Fruit fly (Drosophila melanogaster): ENCODE measurements around the gene Rac1.
A peak's percentile ranks its signal among the peaks of the same experiment; 100 is the strongest.

Rac1 gene

dm6 chr3L:1300076-1300635, 2.3 kb downstream of the Rac1 start:
- peak; percentile 95 for TF ChIP-seq noc (tag; optimal IDR thresholded peaks at IDR 0.05)

dm6 chr3L:1298509-1298908, 4.0 kb downstream of the Rac1 start, which contains the start of gene scf:
Gene scf, plus strand, starts transcription at chr3L:1298672.
- TF ChIP-seq noc (tag; optimal IDR thresholded peaks at IDR 0.05), result no peak

dm6 chr3L:1295693-1296092, 6.8 kb downstream of the Rac1 start, which contains the start of gene Rabex-5:
Gene Rabex-5, plus strand, starts transcription at chr3L:1295913.
- no peak for TF ChIP-seq noc (tag; optimal IDR thresholded peaks at IDR 0.05)

- TF ChIP-seq noc (tag; optimal IDR thresholded peaks at IDR 0.05), result no peak
These were observed 7.6 kb downstream of the Rac1 start for dm6 chr3L:1294835-1295234.

dm6 chr3L:1280890-1281622, 21.4 kb downstream of the Rac1 start:
- TF ChIP-seq noc (tag; optimal IDR thresholded peaks at IDR 0.05), result no peak

- TF ChIP-seq noc (tag; optimal IDR thresholded peaks at IDR 0.05), result no peak
These were observed 22.8 kb downstream of the Rac1 start for dm6 chr3L:1279685-1280084.

dm6 chr3L:1277937-1278336, 24.5 kb downstream of the Rac1 start:
- no peak for TF ChIP-seq noc (tag; optimal IDR thresholded peaks at IDR 0.05)

dm6 chr3L:1275767-1276166, 26.7 kb downstream of the Rac1 start, which contains the start of gene CG32333:
Gene CG32333, plus strand, starts transcription at chr3L:1275956.
- TF ChIP-seq noc (tag; optimal IDR thresholded peaks at IDR 0.05), result no peak

- no peak for TF ChIP-seq noc (tag; optimal IDR thresholded peaks at IDR 0.05)
These were observed 33.5 kb downstream of the Rac1 start for dm6 chr3L:1269013-1269412.

dm6 chr3L:1265423-1266002, 37.0 kb downstream of the Rac1 start:
- no peak for TF ChIP-seq noc (tag; optimal IDR thresholded peaks at IDR 0.05)

- no peak for TF ChIP-seq noc (tag; optimal IDR thresholded peaks at IDR 0.05)
These were observed 37.5 kb downstream of the Rac1 start for dm6 chr3L:1264998-1265397.

dm6 chr3L:1258547-1258946, 43.9 kb downstream of the Rac1 start:
- TF ChIP-seq noc (tag; optimal IDR thresholded peaks at IDR 0.05), result no peak

- no peak for TF ChIP-seq noc (tag; optimal IDR thresholded peaks at IDR 0.05)
These were observed 46.3 kb downstream of the Rac1 start, which contains the start of gene tfc for dm6 chr3L:1256061-1256780. Gene tfc, plus strand, starts transcription at chr3L:1256449.

dm6 chr3L:1251712-1252111, 50.8 kb downstream of the Rac1 start, which contains the start of the genes CG9130 and CG9133:
Gene CG9130, plus strand, starts transcription at chr3L:1252012.
Gene CG9133, plus strand, starts transcription at chr3L:1252012.
- TF ChIP-seq noc (tag; optimal IDR thresholded peaks at IDR 0.05), result no peak
